Worm (Caenorhabditis elegans): ENCODE results near the gene clec-255.
"Not testable (repeated sequence)": the region's sequence is repeated elsewhere in the genome, so short reads cannot be mapped to it uniquely, and the experiment has no call there.

clec-255 gene

ce11 chrV:18771804-18772386 lies 1.4 kb upstream of the clec-255 start:
- no peak for TF ChIP-seq unc-62 (GFP tag; optimal IDR thresholded peaks at IDR 0.05)

- TF ChIP-seq unc-62 (GFP tag; optimal IDR thresholded peaks at IDR 0.05), result no peak
Measured at ce11 chrV:18771390-18771789, 867 bp upstream of the clec-255 start, which contains the start of gene clec-256. clec-256 (plus strand) TSS chrV:18771690.

ce11 chrV:18769902-18770301 lies 621 bp downstream of the clec-255 start:
- TF ChIP-seq unc-62 (GFP tag; optimal IDR thresholded peaks at IDR 0.05), result no peak

ce11 chrV:18762044-18762443 lies 8.5 kb downstream of the clec-255 start, which contains the start of gene F11D11.22:
F11D11.22 (plus strand) TSS chrV:18762344.
- not testable (repeated sequence) for TF ChIP-seq unc-62 (GFP tag; optimal IDR thresholded peaks at IDR 0.05)

ce11 chrV:18761078-18761477 lies 9.4 kb downstream of the clec-255 start, which contains the start of gene F11D11.4:
F11D11.4 (plus strand) TSS chrV:18761378.
- TF ChIP-seq unc-62 (GFP tag; optimal IDR thresholded peaks at IDR 0.05), result no peak

ce11 chrV:18760174-18760573 lies 10.3 kb downstream of the clec-255 start, which contains the start of gene F11D11.3:
F11D11.3 (minus strand) TSS chrV:18760274.
- TF ChIP-seq unc-62 (GFP tag; optimal IDR thresholded peaks at IDR 0.05), result no peak

ce11 chrV:18754328-18754727 lies 16.2 kb downstream of the clec-255 start, which contains the start of gene clec-254:
clec-254 (minus strand) TSS chrV:18754428.
- not testable (repeated sequence) for TF ChIP-seq unc-62 (GFP tag; optimal IDR thresholded peaks at IDR 0.05)

- no peak for TF ChIP-seq unc-62 (GFP tag; optimal IDR thresholded peaks at IDR 0.05)
Measured at ce11 chrV:18753036-18753435, 17.5 kb downstream of the clec-255 start, which contains the start of gene F11D11.6. F11D11.6 (minus strand) TSS chrV:18753136.

ce11 chrV:18750445-18750844 lies 20.1 kb downstream of the clec-255 start, which contains the start of the genes F11D11.21 and F11D11.12:
F11D11.21 (minus strand) TSS chrV:18750545.
F11D11.12 (minus strand) TSS chrV:18750682.
- TF ChIP-seq unc-62 (GFP tag; optimal IDR thresholded peaks at IDR 0.05), result no peak

- TF ChIP-seq unc-62 (GFP tag; optimal IDR thresholded peaks at IDR 0.05), result no peak
Measured at ce11 chrV:18748726-18749125, 21.8 kb downstream of the clec-255 start, which contains the start of gene clec-252. clec-252 (minus strand) TSS chrV:18748826.

- TF ChIP-seq unc-62 (GFP tag; optimal IDR thresholded peaks at IDR 0.05), result no peak
Measured at ce11 chrV:18746937-18747660, 23.4 kb downstream of the clec-255 start, which contains the start of gene clec-251. clec-251 (minus strand) TSS chrV:18746987.

ce11 chrV:18742108-18742507 lies 28.4 kb downstream of the clec-255 start, which contains the start of gene clec-250:
clec-250 (minus strand) TSS chrV:18742208.
- TF ChIP-seq unc-62 (GFP tag; optimal IDR thresholded peaks at IDR 0.05), result no peak

ce11 chrV:18737646-18738045 lies 32.9 kb downstream of the clec-255 start:
- no peak for TF ChIP-seq unc-62 (GFP tag; optimal IDR thresholded peaks at IDR 0.05)

ce11 chrV:18734381-18734780 lies 36.1 kb downstream of the clec-255 start, which contains the start of gene scl-20:
scl-20 (minus strand) TSS chrV:18734481.
- no peak for TF ChIP-seq unc-62 (GFP tag; optimal IDR thresholded peaks at IDR 0.05)

- TF ChIP-seq unc-62 (GFP tag; optimal IDR thresholded peaks at IDR 0.05), result no peak
Measured at ce11 chrV:18733942-18734341, 36.6 kb downstream of the clec-255 start.

- TF ChIP-seq unc-62 (GFP tag; optimal IDR thresholded peaks at IDR 0.05), result no peak
Measured at ce11 chrV:18731579-18732041, 38.9 kb downstream of the clec-255 start, which contains the start of the genes asp-18 and scl-19. asp-18 (minus strand) TSS chrV:18731679. scl-19 (plus strand) TSS chrV:18731991.
